Fruit fly (Drosophila melanogaster) whole organism, prepupa: Measurements from ENCODE around the gene Sam-S.

ENCODE experiments used
- Blimp-1 ChIP-seq: fragments of 200-800 bp; sonication (Bioruptor generic); optimal IDR thresholded peaks from 3 replicates; lab custom pipeline; 2017; ENCODE audit warnings: missing biosample characterization, missing genetic modification characterization, mild to moderate bottlenecking, moderate library complexity, missing genetic modification reagents
- CG10631 ChIP-seq: fragments of 200-800 bp; sonication (Bioruptor generic); optimal IDR thresholded peaks from 2 replicates; lab custom pipeline; 2016; ENCODE audit warnings: missing biosample characterization, missing genetic modification characterization
- CG10669 ChIP-seq: fragments of 200-800 bp; sonication (Bioruptor generic); optimal IDR thresholded peaks from 3 replicates; lab custom pipeline; 2018; ENCODE audit warnings: missing biosample characterization, mild to moderate bottlenecking, missing genetic modification characterization, moderate library complexity
- CG11294 ChIP-seq: fragments of 200-800 bp; sonication (Bioruptor generic); IDR thresholded peaks from 2 replicates; pipeline ENCODE4 v1.3.6; 2022; ENCODE audit warnings: missing biosample characterization, missing genetic modification characterization
- CG11902 ChIP-seq: fragments of 200-800 bp; sonication (Bioruptor generic); optimal IDR thresholded peaks from 3 replicates; lab custom pipeline; 2016; ENCODE audit warnings: missing biosample characterization, missing genetic modification characterization
- CG15336 ChIP-seq: fragments of 200-800 bp; sonication (Bioruptor generic); IDR thresholded peaks from 2 replicates; pipeline ENCODE4 v1.3.6; 2022; ENCODE audit warnings: missing biosample characterization, missing genetic modification characterization
- CG1621 ChIP-seq: fragments of 200-800 bp; sonication (Bioruptor generic); optimal IDR thresholded peaks from 3 replicates; lab custom pipeline; 2018; ENCODE audit warnings: missing biosample characterization, mild to moderate bottlenecking, missing genetic modification characterization
- CG16779 ChIP-seq: fragments of 200-800 bp; sonication (Bioruptor generic); optimal IDR thresholded peaks from 3 replicates; lab custom pipeline; 2017; ENCODE audit warnings: missing biosample characterization, mild to moderate bottlenecking, missing genetic modification characterization
- CG34406 ChIP-seq: fragments of 200-800 bp; sonication (Bioruptor generic); optimal IDR thresholded peaks from 3 replicates; lab custom pipeline; 2016; ENCODE audit warnings: missing biosample characterization, missing genetic modification characterization
- CG3919 ChIP-seq: fragments of 200-800 bp; sonication (Bioruptor generic); optimal IDR thresholded peaks from 3 replicates; lab custom pipeline; 2016; ENCODE audit warnings: missing biosample characterization, missing genetic modification characterization
- CG6792 ChIP-seq: fragments of 200-800 bp; sonication (Bioruptor generic); optimal IDR thresholded peaks from 3 replicates; lab custom pipeline; 2016; ENCODE audit warnings: missing biosample characterization, missing genetic modification characterization
- CG6808 ChIP-seq: fragments of 200-800 bp; sonication (Bioruptor generic); optimal IDR thresholded peaks from 3 replicates; lab custom pipeline; 2017; ENCODE audit warnings: missing biosample characterization, missing genetic modification characterization, mild to moderate bottlenecking, moderate library complexity, missing genetic modification reagents
- CG6854 ChIP-seq: fragments of 200-800 bp; sonication (Bioruptor generic); optimal IDR thresholded peaks from 2 replicates; lab custom pipeline; 2017; ENCODE audit warnings: missing biosample characterization, mild to moderate bottlenecking, missing genetic modification characterization
- CG7368 ChIP-seq: fragments of 200-800 bp; sonication (Bioruptor generic); optimal IDR thresholded peaks from 3 replicates; lab custom pipeline; 2016; ENCODE audit warnings: missing biosample characterization, missing genetic modification characterization
- CG8119 ChIP-seq: fragments of 200-800 bp; sonication (Bioruptor generic); IDR thresholded peaks from 3 replicates; pipeline ENCODE4 v1.3.6; 2022; ENCODE audit warnings: missing biosample characterization, missing genetic modification characterization
- CG8319 ChIP-seq: fragments of 200-800 bp; sonication (Bioruptor generic); optimal IDR thresholded peaks from 3 replicates; lab custom pipeline; 2016; ENCODE audit warnings: missing biosample characterization, missing genetic modification characterization
- CG8632 ChIP-seq: fragments of 200-800 bp; sonication (Bioruptor generic); optimal IDR thresholded peaks from 3 replicates; lab custom pipeline; 2016; ENCODE audit warnings: missing biosample characterization, missing genetic modification characterization
- CG9139 ChIP-seq: fragments of 200-800 bp; sonication (Bioruptor generic); optimal IDR thresholded peaks from 3 replicates; lab custom pipeline; 2017; ENCODE audit warnings: missing biosample characterization, mild to moderate bottlenecking, missing genetic modification characterization
- Eip75B ChIP-seq: fragments of 200-800 bp; sonication (Bioruptor generic); optimal IDR thresholded peaks from 3 replicates; lab custom pipeline; 2016; ENCODE audit warnings: missing biosample characterization, missing genetic modification characterization
- Eip78C ChIP-seq: fragments of 200-800 bp; sonication (Bioruptor generic); peaks from one replicate; lab custom pipeline; 2016; ENCODE audit warnings: missing biosample characterization, missing genetic modification characterization
- Eip93F ChIP-seq: fragments of 200-800 bp; sonication (Bioruptor generic); optimal IDR thresholded peaks from 2 replicates; lab custom pipeline; 2016; ENCODE audit warnings: missing biosample characterization, mild to moderate bottlenecking, missing genetic modification characterization
- Ets96B ChIP-seq: fragments of 200-800 bp; optimal IDR thresholded peaks from 2 replicates; lab custom pipeline; 2019; ENCODE audit warnings: missing biosample characterization, mild to moderate bottlenecking, missing genetic modification characterization, moderate library complexity
- Gug ChIP-seq: fragments of 200-800 bp; sonication (Bioruptor generic); IDR thresholded peaks from 2 replicates; pipeline ENCODE4 v1.3.6; 2022; ENCODE audit warnings: missing biosample characterization, missing genetic modification characterization
- Lpt ChIP-seq: fragments of 200-800 bp; sonication (Bioruptor generic); optimal IDR thresholded peaks from 3 replicates; lab custom pipeline; 2016; ENCODE audit warnings: missing biosample characterization, missing genetic modification characterization
- Met ChIP-seq: fragments of 200-800 bp; sonication (Bioruptor generic); optimal IDR thresholded peaks from 3 replicates; lab custom pipeline; 2016; ENCODE audit warnings: missing biosample characterization, missing genetic modification characterization
- OdsH ChIP-seq: fragments of 200-800 bp; sonication (Bioruptor generic); optimal IDR thresholded peaks from 3 replicates; lab custom pipeline; 2016; ENCODE audit warnings: missing biosample characterization, missing genetic modification characterization
- Smox ChIP-seq: fragments of 200-800 bp; sonication (Bioruptor generic); optimal IDR thresholded peaks from 3 replicates; lab custom pipeline; 2016; ENCODE audit warnings: missing biosample characterization, missing genetic modification characterization
- Sox102F ChIP-seq: fragments of 200-800 bp; sonication (Bioruptor generic); optimal IDR thresholded peaks from 2 replicates; lab custom pipeline; 2016; ENCODE audit warnings: missing biosample characterization, mild to moderate bottlenecking, missing genetic modification characterization
- Sox14 ChIP-seq: fragments of 200-800 bp; sonication (Bioruptor generic); optimal IDR thresholded peaks from 3 replicates; lab custom pipeline; 2016; ENCODE audit warnings: missing biosample characterization, missing genetic modification characterization
- achi ChIP-seq: fragments of 200-800 bp; sonication (Bioruptor generic); optimal IDR thresholded peaks from 3 replicates; lab custom pipeline; 2016; ENCODE audit warnings: missing biosample characterization, missing genetic modification characterization
- acj6 ChIP-seq: fragments of 200-800 bp; sonication (Bioruptor generic); optimal IDR thresholded peaks from 3 replicates; lab custom pipeline; 2016; ENCODE audit warnings: missing biosample characterization, missing genetic modification characterization
- dac ChIP-seq: fragments of 200-800 bp; sonication (Bioruptor generic); optimal IDR thresholded peaks from 2 replicates; lab custom pipeline; 2017; ENCODE audit warnings: missing biosample characterization, mild to moderate bottlenecking, missing genetic modification characterization
- dsx ChIP-seq: fragments of 200-800 bp; optimal IDR thresholded peaks from 3 replicates; lab custom pipeline; 2019; ENCODE audit warnings: missing biosample characterization, mild to moderate bottlenecking, missing genetic modification characterization, moderate library complexity; ENCODE audit not compliant: poor library complexity, severe bottlenecking
- eg ChIP-seq: fragments of 200-800 bp; sonication (Bioruptor generic); IDR thresholded peaks from 3 replicates; pipeline ENCODE4 v1.3.6; 2022; ENCODE audit warnings: missing biosample characterization, missing genetic modification characterization
- esn ChIP-seq: fragments of 200-800 bp; sonication (Bioruptor generic); optimal IDR thresholded peaks from 2 replicates; lab custom pipeline; 2016; ENCODE audit warnings: missing biosample characterization, mild to moderate bottlenecking, missing genetic modification characterization, moderate library complexity
- fd59A ChIP-seq: fragments of 200-800 bp; sonication (Bioruptor generic); optimal IDR thresholded peaks from 2 replicates; lab custom pipeline; 2017; ENCODE audit warnings: missing biosample characterization, mild to moderate bottlenecking, missing genetic modification characterization, missing genetic modification reagents
- fd85E ChIP-seq: fragments of 200-800 bp; sonication (Bioruptor generic); optimal IDR thresholded peaks from 3 replicates; lab custom pipeline; 2016; ENCODE audit warnings: missing biosample characterization, missing genetic modification characterization
- fkh ChIP-seq: fragments of 200-800 bp; sonication (Bioruptor generic); optimal IDR thresholded peaks from 3 replicates; lab custom pipeline; 2017; ENCODE audit warnings: missing biosample characterization, mild to moderate bottlenecking, missing genetic modification characterization, moderate library complexity
- net ChIP-seq: fragments of 200-800 bp; sonication (Bioruptor generic); optimal IDR thresholded peaks from 3 replicates; lab custom pipeline; 2016; ENCODE audit warnings: missing biosample characterization, missing genetic modification characterization
- pdm3 ChIP-seq: fragments of 200-800 bp; sonication (Bioruptor generic); optimal IDR thresholded peaks from 3 replicates; lab custom pipeline; 2016; ENCODE audit warnings: missing biosample characterization, missing genetic modification characterization
- salr ChIP-seq, 2 experiments: fragments of 200-800 bp; sonication (Bioruptor generic); optimal IDR thresholded peaks; 3 replicates each; lab custom pipeline; 2016 to 2018; ENCODE audit warnings: missing biosample characterization in 2 of 2, missing genetic modification characterization in 2 of 2, mild to moderate bottlenecking in 1 of 2
- spab ChIP-seq: fragments of 200-800 bp; sonication (Bioruptor generic); optimal IDR thresholded peaks from 2 replicates; lab custom pipeline; 2017; ENCODE audit warnings: missing biosample characterization, mild to moderate bottlenecking, missing genetic modification characterization, missing genetic modification reagents
- ss ChIP-seq, 2 experiments: fragments of 200-800 bp; sonication (Bioruptor generic); optimal IDR thresholded peaks; 2 replicates in 1 of 2; 3 replicates in 1 of 2; lab custom pipeline; 2017 to 2018; ENCODE audit warnings: mild to moderate bottlenecking in 2 of 2, missing biosample characterization in 2 of 2, missing genetic modification characterization in 2 of 2, moderate library complexity in 1 of 2
- svp ChIP-seq: fragments of 200-800 bp; sonication (Bioruptor generic); peaks from one replicate; lab custom pipeline; 2016; ENCODE audit warnings: missing biosample characterization, missing genetic modification characterization
- topi ChIP-seq: fragments of 200-800 bp; sonication (Bioruptor generic); optimal IDR thresholded peaks from 3 replicates; lab custom pipeline; 2016; ENCODE audit warnings: missing biosample characterization, missing genetic modification characterization
- vri ChIP-seq: fragments of 200-800 bp; sonication (Bioruptor generic); optimal IDR thresholded peaks from 3 replicates; lab custom pipeline; 2016; ENCODE audit warnings: missing biosample characterization, mild to moderate bottlenecking, missing genetic modification characterization

Gene Sam-S

DNA sequence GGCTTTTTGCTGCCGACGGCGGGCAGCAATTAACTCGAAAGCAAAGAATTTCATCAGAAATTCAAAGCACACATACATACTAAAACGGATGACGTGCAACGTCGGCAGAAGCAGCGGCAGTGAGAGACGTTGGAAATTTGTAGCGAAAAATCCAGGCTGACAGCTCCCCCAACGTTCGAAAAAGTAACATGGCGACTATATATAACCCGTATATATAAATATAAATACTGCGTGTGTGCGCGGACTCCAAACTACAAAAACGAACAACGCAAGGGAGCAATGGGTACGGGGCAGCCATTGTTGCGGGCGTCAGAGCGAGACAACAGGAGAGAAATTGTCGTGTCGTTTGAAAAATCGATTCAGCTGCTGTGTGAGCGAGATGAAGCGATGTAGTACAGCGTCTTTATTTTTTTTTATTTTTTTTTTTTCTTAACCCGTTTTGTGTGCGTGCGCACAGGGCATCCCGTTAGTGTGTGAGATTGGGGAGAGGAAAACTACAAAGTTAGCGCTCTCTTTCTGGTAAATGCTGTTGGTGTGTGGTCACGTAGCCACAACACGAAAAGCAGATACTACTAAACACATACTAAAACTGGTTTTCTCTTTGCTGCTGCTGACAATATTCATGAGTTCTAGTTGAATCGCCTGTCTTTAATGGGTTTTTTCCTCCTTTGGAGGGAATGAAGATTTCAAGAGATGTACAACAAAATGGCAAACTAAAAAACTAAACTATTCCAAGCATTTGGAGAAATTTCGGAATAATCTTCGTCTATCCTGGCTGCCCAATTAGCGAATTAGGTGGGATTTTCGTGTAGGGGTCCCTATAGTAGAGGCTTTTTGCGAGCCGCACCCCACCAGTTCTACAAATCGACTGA lies 54.1 kb downstream of the Sam-S start (continued):
- TF ChIP-seq Gug (GFP tag; lab: Robert Waterston, UW) (no peak), achi (peak; percentile 67), CG7368 (peak; percentile 22), fd59A (peak; percentile 85), Met (peak; percentile 67), CG10669 (GFP tag; lab: Kevin White, UChicago) (peak; percentile 70), CG3919 (peak; percentile 74), CG15336 (GFP tag; lab: Robert Waterston, UW) (no peak), CG16779 (tag; lab: Kevin White, UChicago) (peak; percentile 95), net (GFP tag; lab: Kevin White, UChicago) (peak; percentile 87)

DNA sequence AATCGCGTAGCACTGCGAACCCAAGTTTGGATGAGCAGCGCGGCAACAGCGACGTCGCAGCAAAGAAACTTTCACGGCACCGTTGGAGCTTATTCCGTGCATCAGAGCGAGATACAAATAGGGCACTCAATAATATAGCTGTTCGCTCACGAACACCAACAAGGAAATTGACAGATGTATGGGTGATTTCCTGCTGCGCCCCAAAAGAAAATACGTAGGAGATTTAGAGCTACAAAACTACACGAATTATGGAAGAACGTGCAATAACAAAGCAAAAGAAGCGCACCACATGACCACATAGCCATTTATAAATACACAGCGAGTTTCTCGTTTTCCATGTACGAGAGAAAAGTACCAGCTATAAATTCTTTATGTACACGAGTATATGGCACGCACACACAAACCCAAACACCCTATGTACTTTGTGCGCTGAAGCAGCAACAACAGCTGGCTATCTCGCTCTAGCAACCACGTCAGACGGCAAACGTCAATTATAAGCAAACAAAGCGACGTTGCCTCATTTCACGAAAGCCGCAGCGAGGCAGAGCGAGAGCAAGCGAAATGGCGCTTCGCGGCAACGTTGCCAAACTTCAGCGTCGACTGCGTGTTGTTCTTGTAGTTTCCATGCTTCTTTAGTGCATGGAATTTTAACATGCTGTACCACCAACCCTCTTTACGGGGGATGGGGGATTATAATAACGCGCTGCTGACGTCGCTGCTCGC lies 54.9 kb downstream of the Sam-S start:
- TF ChIP-seq CG10631 (GFP tag; lab: Kevin White, UChicago) (no peak), OdsH (GFP tag; lab: Kevin White, UChicago) (no peak), CG8119 (GFP tag; lab: Robert Waterston, UW) (no peak), Blimp-1 (GFP tag; lab: Kevin White, UChicago) (peak; percentile 11), CG11902 (no peak), net (GFP tag; lab: Kevin White, UChicago) (peak; percentile 52), CG34406 (GFP tag; lab: Kevin White, UChicago) (no peak), Smox (GFP tag; lab: Kevin White, UChicago) (peak; percentile 29), CG10669 (GFP tag; lab: Kevin White, UChicago) (peak; percentile 21), fd85E (peak; percentile 65), CG1621 (tag; lab: Kevin White, UChicago) (peak; percentile 49), CG8319 (GFP tag; lab: Kevin White, UChicago) (no peak), CG16779 (tag; lab: Kevin White, UChicago) (peak; percentile 46), dac (GFP tag; lab: Kevin White, UChicago) (no peak), esn (no peak), CG6792 (GFP tag; lab: Kevin White, UChicago) (no peak), Sox102F (GFP tag; lab: Kevin White, UChicago) (peak; percentile 34), vri (GFP tag; lab: Kevin White, UChicago) (peak; percentile 74), Ets96B (tag; lab: Kevin White, UChicago) (peak; percentile 3), topi (GFP tag; lab: Kevin White, UChicago) (peak; percentile 12), spab (GFP tag; lab: Kevin White, UChicago) (no peak), Gug (GFP tag; lab: Robert Waterston, UW) (no peak), Eip78C (GFP tag; lab: Kevin White, UChicago) (no peak), CG8632 (no peak), achi (peak; percentile 13), Eip75B (GFP tag; lab: Kevin White, UChicago) (peak; percentile 28), CG6808 (GFP tag; lab: Kevin White, UChicago) (peak; percentile 41), CG6854 (GFP tag; lab: Kevin White, UChicago) (peak; percentile 62), ss (GFP tag; optimal IDR thresholded peaks at IDR 0.05; lab: Kevin White, UChicago) (peak; percentile 51 to 80), CG7368 (no peak), fkh (GFP tag; lab: Kevin White, UChicago) (peak; percentile 99), eg (no peak), acj6 (GFP tag; lab: Kevin White, UChicago) (no peak), dsx (peak; percentile 58), pdm3 (GFP tag; lab: Kevin White, UChicago) (peak; percentile 20), CG9139 (GFP tag; lab: Kevin White, UChicago) (no peak), Sox14 (peak; percentile 35), salr (GFP tag; optimal IDR thresholded peaks at IDR 0.05; lab: Kevin White, UChicago) (peak; percentile 20 to 21), Eip93F (GFP tag; lab: Kevin White, UChicago) (peak; percentile 90), CG11294 (GFP tag; lab: Robert Waterston, UW) (no peak), svp (GFP tag; lab: Kevin White, UChicago) (peak; percentile 82), Lpt (GFP tag; lab: Kevin White, UChicago) (no peak)
